Worm (Caenorhabditis elegans): ENCODE results near the gene B0310.6.

B0310.6 gene

ce11 chrX:557195-557594 is 26.4 kb upstream of the B0310.6 start, which contains the start of gene hlh-19:
Gene hlh-19, minus strand, starts transcription at chrX:557295.
- no peak for TF ChIP-seq eyg-1 (tag; optimal IDR thresholded peaks at IDR 0.05)
- no peak for TF ChIP-seq ahr-1 (tag; optimal IDR thresholded peaks at IDR 0.05)
- no peak for TF ChIP-seq hlh-8 (tag; optimal IDR thresholded peaks at IDR 0.05)
- no peak for TF ChIP-seq ceh-18 (tag; optimal IDR thresholded peaks at IDR 0.05)
- no peak for TF ChIP-seq dmd-4 (tag; optimal IDR thresholded peaks at IDR 0.05; ENCODE audit: borderline replicate concordance)

ce11 chrX:555043-555791 is 24.4 kb upstream of the B0310.6 start:
- TF ChIP-seq dve-1 (tag; optimal IDR thresholded peaks at IDR 0.05) (no peak), hlh-30 (tag; optimal IDR thresholded peaks at IDR 0.05; ENCODE audit: insufficient read depth) (no peak), elt-2 (tag; optimal IDR thresholded peaks at IDR 0.05) (peak; percentile 58), ceh-2 (tag; optimal IDR thresholded peaks at IDR 0.05) (no peak)

ce11 chrX:553875-554274 is 23.1 kb upstream of the B0310.6 start, which contains the start of gene F57C12.6:
Gene F57C12.6, minus strand, starts transcription at chrX:553975.
- TF ChIP-seq hlh-13 (GFP tag; optimal IDR thresholded peaks at IDR 0.05) (no peak), nhr-232 (tag; optimal IDR thresholded peaks at IDR 0.05) (no peak), ceh-2 (tag; optimal IDR thresholded peaks at IDR 0.05) (no peak), sox-4 (tag; optimal IDR thresholded peaks at IDR 0.05) (no peak), C08G9.2 (tag; optimal IDR thresholded peaks at IDR 0.05) (no peak), hlh-30 (tag; optimal IDR thresholded peaks at IDR 0.05; ENCODE audit: insufficient read depth) (no peak), unc-42 (tag; optimal IDR thresholded peaks at IDR 0.05) (no peak), odd-2 (tag; optimal IDR thresholded peaks at IDR 0.05) (no peak), ttx-3 (tag; optimal IDR thresholded peaks at IDR 0.05) (no peak), ceh-18 (tag; optimal IDR thresholded peaks at IDR 0.05) (no peak), unc-55 (GFP tag; optimal IDR thresholded peaks at IDR 0.05) (no peak), npax-4 (tag; optimal IDR thresholded peaks at IDR 0.05) (no peak), nfya-1 (tag; optimal IDR thresholded peaks at IDR 0.05) (no peak), hlh-6 (tag; optimal IDR thresholded peaks at IDR 0.05) (no peak), che-1 (tag; optimal IDR thresholded peaks at IDR 0.05) (no peak), ama-1 (optimal IDR thresholded peaks at IDR 0.05) (no peak), ceh-34 (tag; optimal IDR thresholded peaks at IDR 0.05) (no peak), fkh-6 (tag; optimal IDR thresholded peaks at IDR 0.05) (no peak), syd-9 (tag; optimal IDR thresholded peaks at IDR 0.05) (no peak), ceh-31 (tag; optimal IDR thresholded peaks at IDR 0.05) (no peak)

ce11 chrX:553420-553819 is 22.6 kb upstream of the B0310.6 start:
- no peak for TF ChIP-seq ceh-18 (tag; optimal IDR thresholded peaks at IDR 0.05)
- no peak for TF ChIP-seq ceh-9 (tag; optimal IDR thresholded peaks at IDR 0.05)
- TF ChIP-seq pax-1 (tag; optimal IDR thresholded peaks at IDR 0.05), result no peak
- no peak for TF ChIP-seq ahr-1 (tag; optimal IDR thresholded peaks at IDR 0.05)
- TF ChIP-seq T23F11.4 (GFP tag; optimal IDR thresholded peaks at IDR 0.05), result no peak

ce11 chrX:551175-551729 is 20.4 kb upstream of the B0310.6 start, which contains the start of gene F57C12.2:
Gene F57C12.2, minus strand, starts transcription at chrX:551392.
- TF ChIP-seq syd-9 (tag; optimal IDR thresholded peaks at IDR 0.05) (no peak), ahr-1 (tag; optimal IDR thresholded peaks at IDR 0.05) (no peak), lim-6 (tag; optimal IDR thresholded peaks at IDR 0.05) (no peak), madf-2 (tag; optimal IDR thresholded peaks at IDR 0.05) (no peak), ceh-34 (tag; optimal IDR thresholded peaks at IDR 0.05) (no peak), pqm-1 (tag; optimal IDR thresholded peaks at IDR 0.05) (no peak), hlh-13 (GFP tag; optimal IDR thresholded peaks at IDR 0.05) (no peak), fkh-6 (tag; optimal IDR thresholded peaks at IDR 0.05) (no peak), pax-1 (tag; optimal IDR thresholded peaks at IDR 0.05) (no peak), ceh-2 (tag; optimal IDR thresholded peaks at IDR 0.05) (no peak), che-1 (tag; optimal IDR thresholded peaks at IDR 0.05) (no peak), ceh-48 (tag; optimal IDR thresholded peaks at IDR 0.05) (no peak), fax-1 (tag; optimal IDR thresholded peaks at IDR 0.05) (no peak), ceh-45 (GFP tag; IDR thresholded peaks at IDR 0.05) (no peak), odd-2 (tag; optimal IDR thresholded peaks at IDR 0.05) (no peak), ztf-16 (tag; optimal IDR thresholded peaks at IDR 0.05) (no peak), pat-9 (tag; optimal IDR thresholded peaks at IDR 0.05) (no peak), K02D7.2 (tag; optimal IDR thresholded peaks at IDR 0.05) (no peak), ama-1 (optimal IDR thresholded peaks at IDR 0.05) (no peak), ceh-30 (tag; optimal IDR thresholded peaks at IDR 0.05) (no peak)

Data from whole organism, late embryonic.